Worm (Caenorhabditis elegans): Measurements from ENCODE around the gene F54F2.7.

DNA sequence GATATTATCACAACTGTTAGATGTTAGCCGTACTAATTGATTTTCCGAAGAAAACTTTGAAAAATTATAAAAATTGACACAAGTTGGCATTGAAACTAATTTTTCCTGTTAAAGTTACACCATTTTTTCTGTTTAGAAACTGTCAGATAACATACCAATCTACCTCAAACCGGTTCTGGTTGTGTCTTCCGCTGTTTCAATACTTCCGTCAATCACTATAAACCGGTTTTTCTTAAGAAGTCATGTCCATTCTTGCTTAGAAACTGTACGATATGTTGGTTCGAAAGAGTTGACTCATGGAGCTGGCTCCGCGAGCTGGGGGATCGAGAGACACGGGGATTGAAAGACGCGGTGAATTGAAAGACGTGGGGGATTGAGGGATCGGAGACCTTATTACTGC lies 36.9 kb downstream of the F54F2.7 start:
- no peak for TF ChIP-seq pbrm-1 (GFP tag; IDR thresholded peaks at IDR 0.05)
- TF ChIP-seq akir-1 (GFP tag; optimal IDR thresholded peaks at IDR 0.05): no peak
- TF ChIP-seq nfya-2 (GFP tag; IDR thresholded peaks at IDR 0.05): no peak
- TF ChIP-seq athp-1 (tag; optimal IDR thresholded peaks at IDR 0.05): no peak
- TF ChIP-seq aptf-3 (GFP tag; IDR thresholded peaks at IDR 0.05): no peak
- no peak for TF ChIP-seq F10E7.11 (tag; optimal IDR thresholded peaks at IDR 0.05)
- TF ChIP-seq T07F8.4 (tag; optimal IDR thresholded peaks at IDR 0.05): no peak
- no peak for TF ChIP-seq mel-28 (tag; optimal IDR thresholded peaks at IDR 0.05; ENCODE audit: borderline replicate concordance)
- TF ChIP-seq snpc-4 (GFP tag; optimal IDR thresholded peaks at IDR 0.05): no peak
- TF ChIP-seq snpc-4 (tag; optimal IDR thresholded peaks at IDR 0.05): no peak
- no peak for TF ChIP-seq ets-4 (GFP tag; optimal IDR thresholded peaks at IDR 0.05)
- no peak for TF ChIP-seq lsl-1 (GFP tag; optimal IDR thresholded peaks at IDR 0.05)
- TF ChIP-seq unc-130 (GFP tag; optimal IDR thresholded peaks at IDR 0.05): no peak
- peak; percentile 59; the same call in 1 of the 2 replicates for TF ChIP-seq lin-26 (GFP tag; IDR thresholded peaks at IDR 0.05)
- TF ChIP-seq ceh-91 (GFP tag; IDR thresholded peaks at IDR 0.05): no peak
